Worm (Caenorhabditis elegans): ENCODE results near the gene CC8.2.

The CC8.2 gene

DNA sequence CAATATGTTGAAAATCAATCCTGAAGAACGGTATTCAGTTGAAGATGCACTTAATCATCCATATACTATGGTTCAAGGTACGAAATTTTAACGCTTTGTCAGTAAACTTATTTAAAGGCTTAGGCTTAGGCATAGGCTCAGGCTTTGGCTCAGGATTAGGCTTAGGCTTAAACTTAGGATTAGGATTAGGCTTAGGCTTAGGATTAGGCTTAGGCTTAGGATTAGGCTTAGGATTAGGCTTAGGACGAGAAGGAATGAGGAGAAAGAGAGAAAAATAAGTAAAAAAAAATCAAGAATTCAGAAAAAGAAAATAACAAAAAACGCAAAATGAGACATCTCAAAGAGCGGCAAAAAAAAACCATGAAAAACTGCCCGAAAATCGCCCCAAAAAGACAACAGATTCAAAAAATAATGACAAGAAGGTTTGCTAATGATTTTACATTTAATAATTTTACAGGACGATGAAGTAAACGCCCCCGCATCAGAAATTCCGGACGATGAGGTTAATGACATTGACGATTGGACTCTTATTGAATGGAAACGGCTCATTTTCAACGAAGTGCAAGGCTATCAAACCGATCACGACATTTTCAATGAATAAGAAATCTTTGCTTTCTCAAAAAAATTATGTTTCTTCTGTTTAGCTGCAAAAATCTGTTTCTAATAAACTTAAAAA lies 39.8 kb downstream of the CC8.2 start:
- TF ChIP-seq tlf-1 (GFP tag; optimal IDR thresholded peaks at IDR 0.05) (peak; percentile 44), lir-1 (GFP tag; conservative IDR thresholded peaks at IDR 0.05) (no peak), repo-1 (tag; optimal IDR thresholded peaks at IDR 0.05) (peak; percentile 68), mes-4 (tag; optimal IDR thresholded peaks at IDR 0.05) (no peak), ceh-91 (GFP tag; IDR thresholded peaks at IDR 0.05) (no peak), hlh-12 (tag; optimal IDR thresholded peaks at IDR 0.05) (no peak), madf-10 (tag; optimal IDR thresholded peaks at IDR 0.05) (peak; percentile 1), cebp-1 (GFP tag; IDR thresholded peaks at IDR 0.05) (no peak), cebp-1 (tag; optimal IDR thresholded peaks at IDR 0.05) (peak; percentile 12), Y53G8AR.9 (GFP tag; conservative IDR thresholded peaks at IDR 0.05) (peak; percentile 31; the same call in 1 of the 2 replicates), snpc-3.4 (tag; optimal IDR thresholded peaks at IDR 0.05) (no peak), lin-26 (GFP tag; IDR thresholded peaks at IDR 0.05) (no peak), ccch-3 (GFP tag; optimal IDR thresholded peaks at IDR 0.05) (no peak), madf-6 (GFP tag; IDR thresholded peaks at IDR 0.05) (no peak)

DNA sequence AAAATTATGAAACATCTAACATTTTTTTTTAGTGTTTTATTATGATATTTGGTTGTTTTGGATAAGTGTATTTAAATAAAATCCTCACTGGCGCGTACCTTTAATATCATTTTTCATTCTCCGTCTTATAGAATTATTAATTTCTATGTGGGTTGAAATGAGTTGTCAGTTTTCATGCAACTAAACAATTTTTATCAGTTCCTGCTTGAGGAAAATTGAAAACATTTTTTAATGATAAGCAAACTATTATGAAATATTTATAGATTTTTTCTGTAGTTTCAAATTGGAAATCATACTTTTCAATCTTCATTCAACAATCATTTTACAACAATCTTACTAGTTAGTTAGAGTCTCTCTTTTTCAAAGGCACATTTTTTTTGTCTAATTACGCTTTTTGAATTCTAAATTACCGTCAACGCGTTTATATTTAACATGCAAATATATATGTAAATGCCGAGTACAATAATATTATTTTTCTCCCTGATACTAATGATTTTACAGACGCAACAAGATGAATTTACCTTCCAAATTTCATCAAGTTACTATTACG lies 42.1 kb downstream of the CC8.2 start, which contains the start of the genes Y37E11B.10 and kgb-2:
TSS of gene Y37E11B.10 (minus strand) at position 182 of the 550 bp plus-strand sequence.
TSS of gene kgb-2 (plus strand) at position 500 of the 550 bp plus-strand sequence.
- no peak for TF ChIP-seq hrde-1 (tag; optimal IDR thresholded peaks at IDR 0.05; ENCODE audit: borderline replicate concordance)
- TF ChIP-seq attf-6 (GFP tag; IDR thresholded peaks at IDR 0.05), result no peak
- no peak for TF ChIP-seq bed-2 (GFP tag; IDR thresholded peaks at IDR 0.05)
- no peak for TF ChIP-seq nhr-120 (GFP tag; IDR thresholded peaks at IDR 0.05)
- TF ChIP-seq tbx-9 (tag; optimal IDR thresholded peaks at IDR 0.05; ENCODE audit: borderline replicate concordance), result no peak
- no peak for TF ChIP-seq nfya-2 (GFP tag; IDR thresholded peaks at IDR 0.05)
- no peak for TF ChIP-seq bed-1 (GFP tag; IDR thresholded peaks at IDR 0.05)
- no peak for TF ChIP-seq nhr-90 (tag; optimal IDR thresholded peaks at IDR 0.05)
- no peak for TF ChIP-seq madf-3 (GFP tag; IDR thresholded peaks at IDR 0.05)
- no peak for TF ChIP-seq madf-6 (GFP tag; IDR thresholded peaks at IDR 0.05)
- TF ChIP-seq ekl-4 (GFP tag; IDR thresholded peaks at IDR 0.05), result no peak
- TF ChIP-seq F55B11.4 (tag; optimal IDR thresholded peaks at IDR 0.05; ENCODE audit: borderline replicate concordance, insufficient read depth), result no peak
- no peak for TF ChIP-seq ztf-28 (GFP tag; IDR thresholded peaks at IDR 0.05)
- no peak for TF ChIP-seq B0261.1 (tag; optimal IDR thresholded peaks at IDR 0.05)
- TF ChIP-seq nhr-80 (tag; optimal IDR thresholded peaks at IDR 0.05), result peak; percentile 28
- TF ChIP-seq pha-4 (tag; optimal IDR thresholded peaks at IDR 0.05), result no peak
- no peak for TF ChIP-seq cebp-1 (GFP tag; IDR thresholded peaks at IDR 0.05)
- peak; percentile 49 for TF ChIP-seq cebp-1 (tag; optimal IDR thresholded peaks at IDR 0.05)
- TF ChIP-seq lir-1 (GFP tag; conservative IDR thresholded peaks at IDR 0.05), result no peak
- TF ChIP-seq sea-2 (GFP tag; IDR thresholded peaks at IDR 0.05), result no peak
- TF ChIP-seq T07F8.4 (tag; optimal IDR thresholded peaks at IDR 0.05), result no peak
- no peak for TF ChIP-seq egl-18 (GFP tag; IDR thresholded peaks at IDR 0.05)
- TF ChIP-seq let-607 (tag; optimal IDR thresholded peaks at IDR 0.05), result peak in 1 of 2 experiments; percentile 11
- no peak for TF ChIP-seq mel-28 (tag; optimal IDR thresholded peaks at IDR 0.05; ENCODE audit: borderline replicate concordance)
- no peak for TF ChIP-seq aptf-2 (GFP tag; conservative IDR thresholded peaks at IDR 0.05)
- no peak for TF ChIP-seq zfh-2 (GFP tag; conservative IDR thresholded peaks at IDR 0.05)
- TF ChIP-seq rcor-1 (GFP tag; IDR thresholded peaks at IDR 0.05), result no peak

Measured in whole organism, young adult.